Worm (Caenorhabditis elegans): ENCODE data around the gene bgnt-1.1.

- TF ChIP-seq dao-5 (tag; optimal IDR thresholded peaks at IDR 0.05) (no peak), him-1 (tag; optimal IDR thresholded peaks at IDR 0.05) (no peak)
These were observed 10.0 kb upstream of the bgnt-1.1 start for ce11 chrIV:10462608-10463007.
